Fruit fly (Drosophila melanogaster): Measurements from ENCODE around the gene ppk13.

DNA sequence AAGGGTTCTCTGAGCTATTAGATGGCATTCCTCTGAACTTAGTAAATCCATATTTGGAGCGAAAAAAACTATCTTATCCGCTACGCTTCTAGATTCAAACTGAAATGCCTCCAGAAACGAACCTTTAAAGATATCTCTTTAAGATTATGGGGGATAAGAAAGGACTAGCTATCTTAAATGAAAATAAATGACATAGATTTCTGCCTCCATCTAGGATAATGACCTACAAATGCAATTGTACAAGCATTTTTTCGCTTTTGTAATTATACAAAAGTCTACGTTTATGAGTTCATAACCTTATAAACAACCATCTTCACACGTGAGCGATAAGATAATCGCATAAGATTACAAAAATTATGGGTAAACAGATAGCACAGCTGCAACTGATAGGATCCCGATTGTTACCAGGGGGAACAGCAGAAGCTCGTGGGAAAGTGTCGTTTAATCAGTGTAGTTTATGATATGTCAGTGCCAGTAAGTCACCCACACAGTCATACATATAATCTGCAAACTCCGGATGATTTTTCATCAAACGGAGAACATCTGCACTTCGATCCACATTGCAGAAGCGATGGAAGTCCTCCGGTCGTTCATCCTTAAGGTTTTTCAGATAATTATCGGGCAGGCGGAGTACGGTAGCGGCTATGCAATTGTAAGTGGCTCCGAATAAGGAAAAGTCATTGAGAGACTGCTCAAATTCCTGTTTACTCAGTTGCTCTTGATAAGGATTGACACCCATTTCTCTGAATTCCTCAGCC lies 5.9 kb downstream of the ppk13 start, which contains the start of gene CG33511:
- TF ChIP-seq psq (optimal IDR thresholded peaks at IDR 0.05) (no peak), h (optimal IDR thresholded peaks at IDR 0.05) (no peak), Myc (optimal IDR thresholded peaks at IDR 0.05) (no peak)
